Worm (Caenorhabditis elegans) whole organism, L1 larva: ENCODE data around the gene tdc-1.

ENCODE experiments used
- C04F5.9 ChIP-seq: sonication (generic microtip); optimal IDR thresholded peaks from 2 replicates; lab custom pipeline; 2016; ENCODE audit warnings: missing genetic modification characterization, missing compliant biosample characterization
- C16A3.4 ChIP-seq: fragments of 150-350 bp; optimal IDR thresholded peaks from 2 replicates; lab custom pipeline; 2014; ENCODE audit warnings: missing biosample characterization, missing genetic modification characterization
- C34B4.2 ChIP-seq: sonication (generic microtip); optimal IDR thresholded peaks from 2 replicates; lab custom pipeline; 2017; ENCODE audit warnings: mild to moderate bottlenecking, missing genetic modification characterization, missing compliant biosample characterization
- Y116A8C.19 ChIP-seq: sonication (generic microtip); optimal IDR thresholded peaks from 2 replicates; lab custom pipeline; 2016; ENCODE audit warnings: missing compliant biosample characterization, missing genetic modification characterization, borderline replicate concordance
- aha-1 ChIP-seq: fragments of 150-350 bp; optimal IDR thresholded peaks from 2 replicates; lab custom pipeline; 2014; ENCODE audit warnings: missing biosample characterization, missing genetic modification characterization
- ceh-63 ChIP-seq: fragments of 200-800 bp; sonication (Bioruptor generic); optimal IDR thresholded peaks from 2 replicates; lab custom pipeline; 2018; ENCODE audit warnings: mild to moderate bottlenecking, missing genetic modification characterization, missing compliant biosample characterization
- ceh-8 ChIP-seq: fragments of 200-800 bp; sonication (Bioruptor generic); optimal IDR thresholded peaks from 2 replicates; lab custom pipeline; 2018; ENCODE audit warnings: mild to moderate bottlenecking, missing genetic modification characterization, moderate library complexity, missing compliant biosample characterization
- ceh-90 ChIP-seq: sonication (generic microtip); optimal IDR thresholded peaks from 2 replicates; lab custom pipeline; 2016; ENCODE audit warnings: missing genetic modification characterization, missing compliant biosample characterization
- dpl-1 ChIP-seq, 3 experiments: fragments of 150-350 bp in 2 of 3; sonication (generic microtip) in 1 of 3; optimal IDR thresholded peaks; 2 replicates each; lab custom pipeline; 2014 to 2017; ENCODE audit warnings: missing biosample characterization in 3 of 3, missing genetic modification characterization in 3 of 3, missing genetic modification reagents in 3 of 3
- dsc-1 ChIP-seq: sonication (generic microtip); optimal IDR thresholded peaks from 2 replicates; lab custom pipeline; 2016; ENCODE audit warnings: mild to moderate bottlenecking, missing genetic modification characterization, missing compliant biosample characterization
- efl-1 ChIP-seq, 4 experiments: fragments of 150-350 bp; optimal IDR thresholded peaks in 3 of 4; peaks in 1 of 4; 1 replicate in 1 of 4; 2 replicates in 3 of 4; lab custom pipeline; 2014; ENCODE audit warnings: missing biosample characterization in 2 of 4, missing genetic modification characterization in 2 of 4, missing genetic modification reagents in 2 of 4
- efl-3 ChIP-seq: fragments of 200-800 bp; sonication (Bioruptor generic); optimal IDR thresholded peaks from 2 replicates; lab custom pipeline; 2018; ENCODE audit warnings: mild to moderate bottlenecking, missing genetic modification characterization, missing compliant biosample characterization
- egl-13 ChIP-seq: sonication (generic microtip); optimal IDR thresholded peaks from 2 replicates; lab custom pipeline; 2016; ENCODE audit warnings: missing genotype, missing genetic modification reagents, missing genetic modification characterization, missing compliant biosample characterization
- egl-27 ChIP-seq, 2 experiments: fragments of 150-350 bp in 1 of 2; sonication (generic microtip); optimal IDR thresholded peaks; 3 replicates each; lab custom pipeline; 2017 to 2018; ENCODE audit warnings: missing biosample characterization in 2 of 2, missing genetic modification characterization in 2 of 2, missing genetic modification reagents in 2 of 2
- elt-3 ChIP-seq, 6 experiments: fragments of 150-350 bp in 1 of 6; sonication (generic microtip); optimal IDR thresholded peaks; 2 replicates each; lab custom pipeline; 2017 to 2018; ENCODE audit warnings: missing biosample characterization in 6 of 6, missing genetic modification characterization in 6 of 6, inconsistent platforms in 1 of 6
- ets-5 ChIP-seq: fragments of 200-800 bp; sonication (Bioruptor generic); IDR thresholded peaks from 2 replicates; pipeline ENCODE4 v1.3.6; 2022; ENCODE audit warnings: missing genetic modification characterization, missing compliant biosample characterization
- fkh-10 ChIP-seq: sonication (generic microtip); optimal IDR thresholded peaks from 2 replicates; lab custom pipeline; 2017; ENCODE audit warnings: missing biosample characterization, missing genetic modification reagents, missing genetic modification characterization
- fkh-4 ChIP-seq: sonication (generic microtip); optimal IDR thresholded peaks from 2 replicates; lab custom pipeline; 2016; ENCODE audit warnings: missing compliant biosample characterization, missing genetic modification characterization, borderline replicate concordance
- fos-1 ChIP-seq: fragments of 150-350 bp; optimal IDR thresholded peaks from 2 replicates; lab custom pipeline; 2014; ENCODE audit warnings: missing biosample characterization, missing genetic modification characterization
- hlh-17 ChIP-seq: fragments of 200-800 bp; sonication (Bioruptor generic); optimal IDR thresholded peaks from 2 replicates; lab custom pipeline; 2018; ENCODE audit warnings: missing genetic modification characterization, mild to moderate bottlenecking, missing compliant biosample characterization, moderate library complexity, borderline replicate concordance
- hlh-4 ChIP-seq: sonication (generic microtip); optimal IDR thresholded peaks from 2 replicates; lab custom pipeline; 2016; ENCODE audit warnings: mild to moderate bottlenecking, missing genetic modification characterization, missing compliant biosample characterization
- isw-1 ChIP-seq: fragments of 200-800 bp; sonication (Bioruptor generic); IDR thresholded peaks from 2 replicates; pipeline ENCODE4 v1.3.6; 2022; ENCODE audit warnings: missing genetic modification characterization, missing compliant biosample characterization
- jun-1 ChIP-seq: fragments of 150-350 bp; optimal IDR thresholded peaks from 2 replicates; lab custom pipeline; 2014; ENCODE audit warnings: missing biosample characterization, missing genetic modification reagents, missing genetic modification characterization
- lin-13 ChIP-seq: fragments of 150-350 bp; optimal IDR thresholded peaks from 2 replicates; lab custom pipeline; 2014; ENCODE audit warnings: missing biosample characterization, missing genetic modification reagents, missing genetic modification characterization
- lin-14 ChIP-seq: fragments of 200-800 bp; sonication (Bioruptor generic); optimal IDR thresholded peaks from 2 replicates; lab custom pipeline; 2018; ENCODE audit warnings: mild to moderate bottlenecking, missing genetic modification characterization, moderate library complexity, missing compliant biosample characterization
- lin-15B ChIP-seq: fragments of 150-350 bp; sonication (generic microtip); optimal IDR thresholded peaks from 3 replicates; lab custom pipeline; 2014; ENCODE audit warnings: missing biosample characterization, missing genetic modification characterization
- lin-39 ChIP-seq: fragments of 150-350 bp; optimal IDR thresholded peaks from 2 replicates; lab custom pipeline; 2014; ENCODE audit warnings: missing biosample characterization, missing genetic modification reagents, missing genetic modification characterization
- lsy-2 ChIP-seq, 2 experiments: fragments of 150-350 bp; optimal IDR thresholded peaks; 2 replicates each; lab custom pipeline; 2014; ENCODE audit warnings: missing biosample characterization in 2 of 2, missing genetic modification characterization in 2 of 2
- mab-9 ChIP-seq: fragments of 200-800 bp; sonication (Bioruptor generic); IDR thresholded peaks from 2 replicates; pipeline ENCODE4 v1.3.6; 2022; ENCODE audit warnings: missing genetic modification reagents, missing genetic modification characterization, missing compliant biosample characterization
- nhr-12 ChIP-seq: sonication (generic microtip); optimal IDR thresholded peaks from 2 replicates; lab custom pipeline; 2017; ENCODE audit warnings: missing biosample characterization, missing genetic modification characterization
- nhr-19 ChIP-seq: fragments of 200-800 bp; sonication (Bioruptor generic); conservative IDR thresholded peaks from 2 replicates; pipeline ENCODE4 v1.3.6; 2022; ENCODE audit warnings: missing genetic modification characterization, missing compliant biosample characterization
- nhr-20 ChIP-seq: sonication (generic microtip); optimal IDR thresholded peaks from 2 replicates; lab custom pipeline; 2016; ENCODE audit warnings: mild to moderate bottlenecking, missing genetic modification characterization, missing compliant biosample characterization
- nhr-237 ChIP-seq: fragments of 150-350 bp; optimal IDR thresholded peaks from 2 replicates; lab custom pipeline; 2014; ENCODE audit warnings: missing biosample characterization, missing genetic modification characterization
- nhr-76 ChIP-seq: sonication (generic microtip); optimal IDR thresholded peaks from 2 replicates; lab custom pipeline; 2017; ENCODE audit warnings: missing biosample characterization, missing genetic modification characterization
- nhr-90 ChIP-seq: sonication (generic microtip); optimal IDR thresholded peaks from 2 replicates; lab custom pipeline; 2016; ENCODE audit warnings: mild to moderate bottlenecking, missing genetic modification characterization, missing compliant biosample characterization; ENCODE audit not compliant: poor library complexity
- pag-3 ChIP-seq: sonication (generic microtip); optimal IDR thresholded peaks from 2 replicates; lab custom pipeline; 2017; ENCODE audit warnings: missing genetic modification characterization, mild to moderate bottlenecking, missing compliant biosample characterization, antibody characterized with exemption, borderline replicate concordance; ENCODE audit not compliant: insufficient read depth
- pax-3 ChIP-seq: fragments of 200-800 bp; sonication (Bioruptor generic); optimal IDR thresholded peaks from 2 replicates; lab custom pipeline; 2018; ENCODE audit warnings: mild to moderate bottlenecking, missing genetic modification characterization, moderate library complexity, missing compliant biosample characterization
- pqm-1 ChIP-seq: sonication (generic microtip); optimal IDR thresholded peaks from 3 replicates; lab custom pipeline; 2017; ENCODE audit warnings: missing biosample characterization, missing genetic modification characterization
- rnt-1 ChIP-seq: sonication (generic microtip); optimal IDR thresholded peaks from 2 replicates; lab custom pipeline; 2016; ENCODE audit warnings: mild to moderate bottlenecking, missing genetic modification characterization, moderate library complexity, missing compliant biosample characterization
- skn-1 ChIP-seq: fragments of 150-350 bp; optimal IDR thresholded peaks from 2 replicates; lab custom pipeline; 2014; ENCODE audit warnings: missing biosample characterization, missing genetic modification characterization
- snpc-4 ChIP-seq: fragments of 150-350 bp; optimal IDR thresholded peaks from 2 replicates; lab custom pipeline; 2014; ENCODE audit warnings: missing biosample characterization, missing genetic modification characterization
- snu-23 ChIP-seq: sonication (generic microtip); optimal IDR thresholded peaks from 2 replicates; lab custom pipeline; 2016; ENCODE audit warnings: missing genetic modification characterization, missing compliant biosample characterization
- sox-4 ChIP-seq: sonication (generic microtip); optimal IDR thresholded peaks from 2 replicates; lab custom pipeline; 2016; ENCODE audit warnings: missing genetic modification characterization, missing compliant biosample characterization
- sptf-1 ChIP-seq: fragments of 150-350 bp; optimal IDR thresholded peaks from 2 replicates; lab custom pipeline; 2014; ENCODE audit warnings: missing biosample characterization, missing genetic modification characterization
- sup-37 ChIP-seq: fragments of 200-800 bp; sonication (Bioruptor generic); optimal IDR thresholded peaks from 2 replicates; lab custom pipeline; 2018; ENCODE audit warnings: mild to moderate bottlenecking, missing genetic modification characterization, missing compliant biosample characterization
- tbx-2 ChIP-seq: sonication (generic microtip); optimal IDR thresholded peaks from 2 replicates; lab custom pipeline; 2016; ENCODE audit warnings: missing genetic modification characterization, missing compliant biosample characterization
- tlp-1 ChIP-seq: fragments of 150-350 bp; optimal IDR thresholded peaks from 2 replicates; lab custom pipeline; 2014; ENCODE audit warnings: missing biosample characterization, missing genetic modification characterization
- unc-130 ChIP-seq: fragments of 150-350 bp; optimal IDR thresholded peaks from 2 replicates; lab custom pipeline; 2017; ENCODE audit warnings: missing biosample characterization, missing genetic modification characterization, inconsistent platforms
- unc-62 ChIP-seq: fragments of 150-350 bp; optimal IDR thresholded peaks from 2 replicates; lab custom pipeline; 2014; ENCODE audit warnings: missing biosample characterization, missing genetic modification reagents, missing genetic modification characterization
- vab-15 ChIP-seq: sonication (generic microtip); optimal IDR thresholded peaks from 2 replicates; lab custom pipeline; 2017; ENCODE audit warnings: missing genotype, mild to moderate bottlenecking, missing genetic modification characterization, missing compliant biosample characterization
- zag-1 ChIP-seq: fragments of 150-350 bp; optimal IDR thresholded peaks from 2 replicates; lab custom pipeline; 2014; ENCODE audit warnings: missing biosample characterization, missing genetic modification characterization
- ztf-11 ChIP-seq, 2 experiments: sonication (generic microtip); optimal IDR thresholded peaks; 2 replicates each; lab custom pipeline; 2016 to 2017; ENCODE audit warnings: missing genetic modification characterization in 2 of 2, missing biosample characterization in 1 of 2, missing compliant biosample characterization in 1 of 2

tdc-1 gene

DNA sequence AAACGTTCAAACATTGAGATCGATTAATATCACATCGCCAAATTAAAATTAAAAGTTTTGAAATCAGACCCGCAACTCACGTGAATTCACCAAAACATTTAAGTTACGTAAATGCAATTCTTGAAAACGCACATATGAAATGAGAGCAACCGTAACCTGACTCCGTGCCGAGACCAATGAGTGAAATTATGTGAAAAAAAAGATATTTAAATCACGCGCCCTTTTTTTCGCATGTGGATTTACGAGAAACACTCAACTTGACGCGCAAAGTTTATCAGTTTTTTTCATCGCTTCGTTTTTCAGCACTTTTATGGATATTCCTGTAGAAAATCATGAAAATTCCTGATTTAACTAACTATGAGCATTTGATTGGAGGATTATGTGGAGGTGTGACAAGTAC lies 5.7 kb downstream of the tdc-1 start, which contains the start of the genes gei-14 and slc-25A32 (continued):
- TF ChIP-seq fos-1 (tag; lab: Kevin White, UChicago) (peak; percentile 1), egl-13 (no peak), pqm-1 (tag; lab: Kevin White, UChicago) (no peak), sptf-1 (tag; lab: Kevin White, UChicago) (no peak), vab-15 (no peak), skn-1 (peak; percentile 39), pax-3 (tag; lab: Kevin White, UChicago) (no peak), rnt-1 (tag; lab: Kevin White, UChicago) (peak; percentile 33), lin-15B (peak; percentile 53), snu-23 (peak; percentile 40), nhr-19 (0 out of 2 replicates have a peak, but pooled peaks have one; percentile 25), lsy-2 (tag; optimal IDR thresholded peaks at IDR 0.05; lab: Kevin White, UChicago) (peak; percentile 68 to 81), lin-14 (GFP tag; lab: Kevin White, UChicago) (no peak), ceh-63 (GFP tag; lab: Kevin White, UChicago) (no peak), nhr-76 (no peak), ets-5 (GFP tag; lab: Robert Waterston, UW) (no peak), sup-37 (GFP tag; lab: Kevin White, UChicago) (no peak), nhr-20 (peak; percentile 18), ceh-8 (GFP tag; lab: Kevin White, UChicago) (no peak), efl-3 (GFP tag; lab: Kevin White, UChicago) (no peak), elt-3 (tag; optimal IDR thresholded peaks at IDR 0.05; lab: Kevin White, UChicago) (peak in 1 of 6 experiments; percentile 24), ceh-90 (tag; lab: Kevin White, UChicago) (no peak), tbx-2 (tag; lab: Kevin White, UChicago) (peak; percentile 4), fkh-4 (tag; lab: Kevin White, UChicago) (no peak), mab-9 (GFP tag; lab: Robert Waterston, UW) (no peak), nhr-237 (tag; lab: Kevin White, UChicago) (no peak), hlh-17 (GFP tag; lab: Kevin White, UChicago) (no peak), hlh-4 (tag; lab: Kevin White, UChicago) (no peak), Y116A8C.19 (tag; lab: Kevin White, UChicago) (no peak), unc-130 (tag; lab: Kevin White, UChicago) (no peak), fkh-10 (GFP tag; lab: Kevin White, UChicago) (no peak), C34B4.2 (tag; lab: Kevin White, UChicago) (no peak), C04F5.9 (no peak), snpc-4 (tag; lab: Kevin White, UChicago) (no peak), ztf-11 (tag; optimal IDR thresholded peaks at IDR 0.05; lab: Kevin White, UChicago) (no peak), lin-39 (tag; lab: Kevin White, UChicago) (no peak), efl-1 (optimal IDR thresholded peaks at IDR 0.05; lab: Kevin White, UChicago) (peak; percentile 92 to 95), efl-1 (GFP tag; optimal IDR thresholded peaks at IDR 0.05 in 1 of 2; lab: Kevin White, UChicago) (peak; percentile 90 to 99), unc-62 (GFP tag; lab: Kevin White, UChicago) (no peak), dsc-1 (no peak), zag-1 (tag; lab: Kevin White, UChicago) (no peak), isw-1 (GFP tag; lab: Robert Waterston, UW) (no peak), sox-4 (tag; lab: Kevin White, UChicago) (no peak), nhr-12 (no peak), aha-1 (no peak), dpl-1 (GFP tag; optimal IDR thresholded peaks at IDR 0.05; lab: Kevin White, UChicago) (peak; percentile 88 to 92 (median 90)), tlp-1 (tag; lab: Kevin White, UChicago) (no peak), jun-1 (tag; lab: Kevin White, UChicago) (no peak), pag-3 (tag; lab: Kevin White, UChicago) (no peak), lin-13 (no peak), C16A3.4 (tag; lab: Kevin White, UChicago) (no peak), nhr-90 (tag; lab: Kevin White, UChicago) (no peak), egl-27 (tag; optimal IDR thresholded peaks at IDR 0.05; lab: Kevin White, UChicago) (no peak)
